Fruit fly (Drosophila melanogaster): ENCODE results near the gene CG14645.

CG14645 gene

DNA sequence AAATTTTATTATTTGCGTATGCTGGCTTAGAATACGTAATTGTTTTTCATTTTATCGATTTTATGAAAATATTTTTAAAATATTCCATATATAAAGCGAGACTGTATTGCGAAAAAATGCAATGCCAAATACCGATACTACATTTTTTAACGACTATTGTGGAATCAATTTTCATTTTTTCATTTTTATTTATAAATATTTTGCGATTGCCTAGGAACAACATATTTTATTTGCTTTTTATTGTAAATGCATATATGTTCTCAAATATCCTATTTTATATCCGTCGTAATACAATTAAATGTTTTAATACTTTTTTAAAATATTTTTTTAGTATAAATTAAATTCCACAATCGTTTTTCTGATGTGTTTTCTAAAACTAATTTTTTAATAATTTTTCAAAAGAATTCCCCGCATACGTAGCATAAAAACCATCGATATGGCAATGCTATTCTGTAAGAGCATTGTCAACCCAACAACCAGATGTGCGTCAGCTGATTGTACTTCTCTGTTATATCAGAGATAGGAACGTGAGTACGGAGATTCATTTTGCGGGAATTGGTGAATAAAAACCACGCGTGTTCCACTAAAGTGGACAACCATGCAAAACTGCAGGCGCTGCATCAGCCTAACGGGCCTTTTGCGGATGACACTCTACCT is 23.7 kb upstream of the CG14645 start, which contains the start of gene Suv3 (continued):
- TF ChIP-seq Dek (tag; optimal IDR thresholded peaks at IDR 0.05): peak; percentile 2
- TF ChIP-seq Bdp1 (GFP tag; optimal IDR thresholded peaks at IDR 0.05): no peak
- TF ChIP-seq PHDP (tag; optimal IDR thresholded peaks at IDR 0.05): peak; percentile 2
- TF ChIP-seq lilli (GFP tag; optimal IDR thresholded peaks at IDR 0.05): no peak
- TF ChIP-seq CG1792 (GFP tag; optimal IDR thresholded peaks at IDR 0.05): no peak
- no peak for TF ChIP-seq CG14860 (GFP tag; IDR thresholded peaks at IDR 0.05; ENCODE audit: partially characterized antibody)
- no peak for TF ChIP-seq unc-4 (GFP tag; IDR thresholded peaks at IDR 0.05; ENCODE audit: partially characterized antibody)
- peak; percentile 62; the same call in 1 of the 2 replicates for TF ChIP-seq CG31441 (GFP tag; IDR thresholded peaks at IDR 0.05)
- TF ChIP-seq CG17385 (GFP tag; optimal IDR thresholded peaks at IDR 0.05): no peak
- TF ChIP-seq gcm2 (GFP tag; optimal IDR thresholded peaks at IDR 0.05): no peak
- TF ChIP-seq NC2α (GFP tag; optimal IDR thresholded peaks at IDR 0.05): no peak
- no peak; the same call in 1 of the 2 replicates for TF ChIP-seq CG13287 (GFP tag; IDR thresholded peaks at IDR 0.05; ENCODE audit: partially characterized antibody)
- no peak for TF ChIP-seq Fer2 (tag; optimal IDR thresholded peaks at IDR 0.05)
- TF ChIP-seq klu (GFP tag; IDR thresholded peaks at IDR 0.05): no peak
- peak; percentile 38 for TF ChIP-seq CG17829 (tag; optimal IDR thresholded peaks at IDR 0.05)
- no peak for TF ChIP-seq CG15479 (GFP tag; optimal IDR thresholded peaks at IDR 0.05)
- no peak for TF ChIP-seq CG15011 (GFP tag; optimal IDR thresholded peaks at IDR 0.05)
- TF ChIP-seq ewg (GFP tag; optimal IDR thresholded peaks at IDR 0.05): no peak
- TF ChIP-seq ranshi (GFP tag; IDR thresholded peaks at IDR 0.05): no peak
- TF ChIP-seq abd-A (tag; optimal IDR thresholded peaks at IDR 0.05): no peak
- peak; percentile 46 for TF ChIP-seq pzg (GFP tag; optimal IDR thresholded peaks at IDR 0.05)
- no peak for TF ChIP-seq Atf6 (GFP tag; IDR thresholded peaks at IDR 0.05)
- no peak for TF ChIP-seq Gug (GFP tag; IDR thresholded peaks at IDR 0.05)
- TF ChIP-seq CG18011 (GFP tag; optimal IDR thresholded peaks at IDR 0.05): no peak
- TF ChIP-seq Max (GFP tag; optimal IDR thresholded peaks at IDR 0.05): no peak
- no peak for TF ChIP-seq stwl (tag; optimal IDR thresholded peaks at IDR 0.05)
- TF ChIP-seq CG1024 (GFP tag; IDR thresholded peaks at IDR 0.05): no peak
- TF ChIP-seq CG14965 (GFP tag; optimal IDR thresholded peaks at IDR 0.05; ENCODE audit: borderline replicate concordance): no peak
- no peak for TF ChIP-seq kni (GFP tag; optimal IDR thresholded peaks at IDR 0.05)
- TF ChIP-seq gcm (GFP tag; optimal IDR thresholded peaks at IDR 0.05): no peak
- TF ChIP-seq CG16815 (GFP tag; optimal IDR thresholded peaks at IDR 0.05): peak; percentile 22
- no peak for TF ChIP-seq ems (GFP tag; optimal IDR thresholded peaks at IDR 0.05)
- TF ChIP-seq danr (GFP tag; IDR thresholded peaks at IDR 0.05): no peak
- TF ChIP-seq sens (GFP tag): peak; percentile 12
- TF ChIP-seq Mrtf (GFP tag; IDR thresholded peaks at IDR 0.05): no peak
- no peak for TF ChIP-seq pita (GFP tag; optimal IDR thresholded peaks at IDR 0.05)
- TF ChIP-seq Ets97D (GFP tag; optimal IDR thresholded peaks at IDR 0.05): no peak
- TF ChIP-seq zfh2 (GFP tag; optimal IDR thresholded peaks at IDR 0.05): peak; percentile 10
- no peak for TF ChIP-seq corto (GFP tag; optimal IDR thresholded peaks at IDR 0.05)
- no peak for TF ChIP-seq Side (GFP tag; optimal IDR thresholded peaks at IDR 0.05)
- no peak for TF ChIP-seq gce (GFP tag; IDR thresholded peaks at IDR 0.05)
- TF ChIP-seq CG11456 (GFP tag; IDR thresholded peaks at IDR 0.05): no peak
- peak; percentile 36 for TF ChIP-seq CG9817 (tag; optimal IDR thresholded peaks at IDR 0.05)
- TF ChIP-seq CG14014 (GFP tag; IDR thresholded peaks at IDR 0.05): no peak
- TF ChIP-seq CG4707 (GFP tag; optimal IDR thresholded peaks at IDR 0.05): no peak
- TF ChIP-seq B-H2 (GFP tag; optimal IDR thresholded peaks at IDR 0.05): peak; percentile 43
- TF ChIP-seq wek (GFP tag; optimal IDR thresholded peaks at IDR 0.05): peak; percentile 93
- TF ChIP-seq CG2116 (GFP tag; optimal IDR thresholded peaks at IDR 0.05): peak; percentile 15
- no peak for TF ChIP-seq CG6175 (GFP tag; IDR thresholded peaks at IDR 0.05)
- TF ChIP-seq CG6654 (GFP tag; optimal IDR thresholded peaks at IDR 0.05): no peak

All from whole organism, embryonic.